Fruit fly (Drosophila melanogaster): ENCODE results near the gene CG17192.

Gene CG17192

DNA sequence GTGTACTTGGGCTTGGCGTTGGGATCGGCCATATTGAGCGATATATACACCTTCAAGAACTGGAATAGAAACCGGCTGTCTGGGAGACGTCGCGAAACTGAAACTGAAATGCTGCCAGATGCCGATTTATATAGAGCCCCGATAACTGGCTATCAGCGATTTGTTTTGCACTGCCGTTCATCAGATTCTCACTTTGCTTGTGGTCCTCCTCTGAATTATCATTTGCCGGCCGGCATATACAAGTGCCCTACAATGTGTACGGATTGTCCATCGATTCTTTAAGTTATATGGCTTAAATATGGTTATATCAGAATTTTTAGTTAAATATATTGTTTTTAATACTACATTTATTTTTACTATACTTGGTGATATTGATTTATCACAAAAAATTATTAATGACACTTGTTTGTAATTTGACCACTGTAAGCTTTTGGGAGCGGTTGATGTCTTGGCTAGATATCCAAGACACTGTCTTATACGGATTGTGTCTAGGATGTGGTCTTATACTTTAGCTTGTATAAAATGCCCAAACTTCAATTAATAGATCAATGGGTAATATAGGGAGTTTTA lies 29.6 kb downstream of the CG17192 start, which contains the start of gene CG31075 (continued):
- TF ChIP-seq tna (GFP tag; IDR thresholded peaks at IDR 0.05; ENCODE audit: partially characterized antibody) = no peak; the same call in 1 of the 2 replicates
- TF ChIP-seq ara (GFP tag; IDR thresholded peaks at IDR 0.05) = no peak
- peak; percentile 88 for TF ChIP-seq lbe (GFP tag; optimal IDR thresholded peaks at IDR 0.05)
- TF ChIP-seq CG2129 (GFP tag; IDR thresholded peaks at IDR 0.05; ENCODE audit: partially characterized antibody) = no peak
- peak; percentile 53 for TF ChIP-seq dmrt99B (tag; optimal IDR thresholded peaks at IDR 0.05)
- no peak for TF ChIP-seq CG13624 (GFP tag; optimal IDR thresholded peaks at IDR 0.05)
- no peak for TF ChIP-seq pan (optimal IDR thresholded peaks at IDR 0.05)
- peak in 1 of 2 experiments; percentile 62 for TF ChIP-seq pan (GFP tag; optimal IDR thresholded peaks at IDR 0.05 in 1 of 2, IDR thresholded peaks at IDR 0.05 in 1 of 2)
- peak; percentile 7 for TF ChIP-seq nau (GFP tag; optimal IDR thresholded peaks at IDR 0.05)
- TF ChIP-seq org-1 (GFP tag; optimal IDR thresholded peaks at IDR 0.05) = peak; percentile 20
- TF ChIP-seq Hr3 (GFP tag; optimal IDR thresholded peaks at IDR 0.05) = no peak
- peak; percentile 74; the same call in 1 of the 2 replicates for TF ChIP-seq MBD-R2 (GFP tag; IDR thresholded peaks at IDR 0.05)
- no peak for TF ChIP-seq CG17186 (GFP tag; optimal IDR thresholded peaks at IDR 0.05)
- peak; percentile 0 for TF ChIP-seq run (tag; optimal IDR thresholded peaks at IDR 0.05)
- TF ChIP-seq Ada2b (GFP tag; IDR thresholded peaks at IDR 0.05) = peak; percentile 86
- TF ChIP-seq sug (tag; optimal IDR thresholded peaks at IDR 0.05) = peak; percentile 64
- TF ChIP-seq Dref (GFP tag; IDR thresholded peaks at IDR 0.05) = no peak
- peak; percentile 81 for TF ChIP-seq Fer3 (tag; optimal IDR thresholded peaks at IDR 0.05)
- peak; percentile 28; the same call in 1 of the 3 replicates for TF ChIP-seq B-H1 (GFP tag; IDR thresholded peaks at IDR 0.05)
- TF ChIP-seq CG31365 (tag; optimal IDR thresholded peaks at IDR 0.05) = no peak
- no peak for TF ChIP-seq zf30C (GFP tag; optimal IDR thresholded peaks at IDR 0.05)
- TF ChIP-seq chinmo (GFP tag; IDR thresholded peaks at IDR 0.05; ENCODE audit: partially characterized antibody) = 0 out of 4 replicates have a peak, but pooled peaks have one; percentile 35
- no peak for TF ChIP-seq CG3065 (GFP tag; optimal IDR thresholded peaks at IDR 0.05)
- TF ChIP-seq Gug (GFP tag; IDR thresholded peaks at IDR 0.05) = peak; percentile 28; the same call in 2 of the 4 replicates
- peak; percentile 36 for TF ChIP-seq BtbVII (GFP tag; optimal IDR thresholded peaks at IDR 0.05)
- peak; percentile 51 for TF ChIP-seq phol (tag; optimal IDR thresholded peaks at IDR 0.05)
- TF ChIP-seq Ets97D (GFP tag; optimal IDR thresholded peaks at IDR 0.05) = peak; percentile 26
- TF ChIP-seq CG34376 (GFP tag; optimal IDR thresholded peaks at IDR 0.05) = no peak
- peak; percentile 23 for TF ChIP-seq CG12769 (tag; optimal IDR thresholded peaks at IDR 0.05)
- TF ChIP-seq ap (GFP tag; IDR thresholded peaks at IDR 0.05) = peak; percentile 33
- no peak for TF ChIP-seq tx (GFP tag; optimal IDR thresholded peaks at IDR 0.05)
- TF ChIP-seq Oaz (GFP tag; IDR thresholded peaks at IDR 0.05) = peak; percentile 62
- peak; percentile 72 for TF ChIP-seq Dek (tag; optimal IDR thresholded peaks at IDR 0.05)
- TF ChIP-seq CG17359 (tag; optimal IDR thresholded peaks at IDR 0.05) = peak; percentile 65
- peak; percentile 51 for TF ChIP-seq CG8924 (tag; optimal IDR thresholded peaks at IDR 0.05)
- no peak for TF ChIP-seq CG6791 (GFP tag; IDR thresholded peaks at IDR 0.05; ENCODE audit: partially characterized antibody)
- TF ChIP-seq CG11456 (GFP tag; IDR thresholded peaks at IDR 0.05) = 0 out of 3 replicates have a peak, but pooled peaks have one; percentile 23
- peak; percentile 11; the same call in 1 of the 3 replicates for TF ChIP-seq zfh1 (GFP tag; IDR thresholded peaks at IDR 0.05)
- peak; percentile 30; the same call in 1 of the 2 replicates for TF ChIP-seq CG43689 (GFP tag; IDR thresholded peaks at IDR 0.05)
- peak; percentile 65; the same call in 1 of the 2 replicates for TF ChIP-seq CG5953 (GFP tag; IDR thresholded peaks at IDR 0.05)
- TF ChIP-seq CG1647 (GFP tag; optimal IDR thresholded peaks at IDR 0.05) = no peak
- TF ChIP-seq GATAe (GFP tag; conservative IDR thresholded peaks at IDR 0.05) = peak; percentile 17; the same call in 1 of the 2 replicates
- TF ChIP-seq sens (GFP tag) = no peak
- TF ChIP-seq Max (GFP tag; optimal IDR thresholded peaks at IDR 0.05) = peak; percentile 54
- TF ChIP-seq CG2889 (GFP tag; IDR thresholded peaks at IDR 0.05) = 0 out of 3 replicates have a peak, but pooled peaks have one; percentile 4
- peak; percentile 77 for TF ChIP-seq gem (tag; optimal IDR thresholded peaks at IDR 0.05)
- TF ChIP-seq HLH4C (GFP tag; IDR thresholded peaks at IDR 0.05; ENCODE audit: partially characterized antibody) = no peak
- peak; percentile 49; the same call in 1 of the 2 replicates for TF ChIP-seq Ptx1 (GFP tag; IDR thresholded peaks at IDR 0.05)
- TF ChIP-seq hkb (optimal IDR thresholded peaks at IDR 0.05) = no peak
- TF ChIP-seq hkb (GFP tag; IDR thresholded peaks at IDR 0.05) = peak; percentile 70
